Worm (Caenorhabditis elegans): Measurements from ENCODE around the gene nsph-3.2.

nsph-3.2 gene

DNA sequence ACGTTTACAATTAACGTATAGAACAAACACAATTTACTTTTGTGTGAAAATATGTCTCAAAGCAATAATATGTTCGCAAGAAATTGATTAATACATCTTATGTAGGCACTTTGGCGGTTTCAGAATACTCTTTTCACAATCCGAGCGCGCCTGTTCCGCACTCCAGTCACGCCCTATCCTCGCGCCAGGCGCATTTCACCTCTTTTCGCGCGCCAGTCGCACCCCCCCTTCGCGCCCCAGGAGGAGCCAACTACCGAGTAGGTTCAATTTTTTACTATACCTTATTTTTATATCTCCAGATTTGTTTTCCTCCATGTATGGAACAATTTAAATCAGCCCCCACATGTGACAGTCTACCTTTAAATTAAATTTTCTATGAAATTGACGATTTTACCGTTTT, 41.5 kb upstream of the nsph-3.2 start:
- TF ChIP-seq set-16 (GFP tag; IDR thresholded peaks at IDR 0.05): peak; percentile 76

DNA sequence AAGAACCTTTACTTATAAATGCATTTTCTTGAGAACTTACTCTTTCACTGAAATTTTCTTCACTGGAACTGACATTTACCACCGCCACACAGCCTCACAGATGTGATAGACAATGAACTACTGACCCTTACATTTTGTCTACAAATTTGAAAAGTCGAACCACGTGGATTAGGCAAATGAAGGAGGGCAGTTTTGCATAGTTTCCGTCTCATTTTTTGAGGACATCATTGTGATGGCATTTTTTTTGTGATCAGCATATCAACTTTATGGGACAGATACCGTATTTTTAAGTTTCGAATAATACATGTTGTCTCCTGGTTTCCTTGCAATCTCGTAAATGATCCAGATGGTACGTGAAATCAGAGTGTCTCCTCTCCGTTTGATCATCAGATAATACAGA, 40.1 kb upstream of the nsph-3.2 start, which contains the start of gene W01B6.3:
W01B6.3 (minus strand) TSS at position 101 of the 400 bp plus-strand sequence.
- TF ChIP-seq lir-3 (tag; optimal IDR thresholded peaks at IDR 0.05) (no peak), mxl-3 (GFP tag; optimal IDR thresholded peaks at IDR 0.05) (no peak), unc-62 (GFP tag; optimal IDR thresholded peaks at IDR 0.05 in 1 of 2) (peak in 1 of 2 experiments; percentile 50), unc-62 (tag; optimal IDR thresholded peaks at IDR 0.05) (no peak), D1046.2 (GFP tag; IDR thresholded peaks at IDR 0.05) (no peak), tra-1 (GFP tag; IDR thresholded peaks at IDR 0.05) (no peak)

DNA sequence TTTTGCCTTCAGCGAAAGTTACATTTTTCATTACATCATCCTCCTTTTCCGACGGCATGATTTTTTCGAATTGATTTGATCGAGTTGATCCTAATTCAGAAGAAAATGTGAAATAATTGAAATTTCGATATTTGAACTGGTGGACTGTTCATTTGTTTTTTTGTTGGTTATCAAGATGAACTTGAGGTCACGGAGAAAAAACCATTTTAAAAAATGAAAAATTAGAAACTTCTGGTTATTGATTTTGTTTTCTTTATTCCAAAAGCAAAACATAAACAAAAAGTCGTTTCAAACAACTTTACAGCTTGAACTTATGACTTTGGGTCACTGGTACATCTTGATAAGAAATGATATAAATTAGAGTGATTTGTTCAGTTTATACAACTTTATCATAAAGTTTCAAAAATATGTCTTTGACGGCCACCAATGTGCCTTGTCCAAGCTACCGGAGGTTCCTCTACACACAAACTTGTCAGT, 37.6 kb upstream of the nsph-3.2 start, which contains the start of the genes ttbk-4 and W01B6.4:
ttbk-4 (minus strand) TSS at position 101 of the 477 bp plus-strand sequence.
W01B6.4 (plus strand) TSS at position 427 of the 477 bp plus-strand sequence.
- TF ChIP-seq pqm-1 (tag; optimal IDR thresholded peaks at IDR 0.05) (no peak), unc-62 (GFP tag; optimal IDR thresholded peaks at IDR 0.05 in 1 of 2) (peak in 1 of 2 experiments; percentile 2), unc-62 (tag; optimal IDR thresholded peaks at IDR 0.05) (no peak)

DNA sequence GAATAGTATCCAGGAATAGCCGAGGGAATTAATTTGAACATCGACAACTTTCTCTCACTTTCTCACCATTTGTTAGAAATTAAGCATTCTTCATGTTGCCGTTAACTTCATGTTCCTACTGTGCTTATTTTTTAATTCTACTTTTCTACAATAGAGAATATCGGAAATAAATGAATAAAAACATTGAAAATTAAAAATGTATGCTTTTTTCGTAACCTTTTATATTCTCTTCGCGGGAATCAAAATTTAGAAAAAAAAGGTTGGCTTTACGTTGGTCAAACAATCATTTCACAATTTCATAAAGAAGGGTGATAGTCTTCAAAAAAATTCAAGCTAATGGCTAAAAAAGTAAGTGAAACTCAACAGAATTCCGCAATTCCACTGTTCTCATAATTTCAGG, 36.8 kb upstream of the nsph-3.2 start, which contains the start of gene W01B6.5:
W01B6.5 (plus strand) TSS at position 301 of the 400 bp plus-strand sequence.
- no peak for TF ChIP-seq ama-1 (optimal IDR thresholded peaks at IDR 0.05)
- no peak for TF ChIP-seq nhr-11 (tag; optimal IDR thresholded peaks at IDR 0.05)
- TF ChIP-seq snpc-4 (tag; optimal IDR thresholded peaks at IDR 0.05): no peak
- no peak for TF ChIP-seq R02D3.7 (tag; optimal IDR thresholded peaks at IDR 0.05)
- no peak for TF ChIP-seq jun-1 (tag; optimal IDR thresholded peaks at IDR 0.05)
- no peak for TF ChIP-seq php-3 (GFP tag; IDR thresholded peaks at IDR 0.05)
- no peak for TF ChIP-seq vab-7 (GFP tag; IDR thresholded peaks at IDR 0.05)
- no peak for TF ChIP-seq D1046.2 (GFP tag; IDR thresholded peaks at IDR 0.05)
- no peak for TF ChIP-seq daf-12 (tag; optimal IDR thresholded peaks at IDR 0.05)

DNA sequence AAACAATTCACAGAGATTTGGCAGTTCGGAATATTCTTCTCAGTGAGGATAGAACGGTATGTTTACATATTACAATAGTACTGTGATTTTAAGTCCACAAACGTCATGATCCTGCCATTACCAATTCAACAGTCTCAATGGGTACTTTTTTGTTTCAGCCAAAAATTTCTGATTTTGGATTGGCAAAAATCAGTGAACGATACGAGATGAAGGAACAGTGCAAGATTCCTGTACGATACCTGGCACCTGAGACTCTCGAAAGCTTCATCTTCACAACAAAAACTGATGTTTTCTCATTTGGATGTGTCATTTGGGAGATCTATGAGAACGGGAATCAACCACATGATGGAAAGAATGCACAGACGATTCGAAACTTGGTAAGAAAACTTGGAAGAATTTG, 34.7 kb upstream of the nsph-3.2 start:
- peak in 1 of 2 experiments; percentile 92 for TF ChIP-seq unc-62 (GFP tag; optimal IDR thresholded peaks at IDR 0.05 in 1 of 2)
- TF ChIP-seq unc-62 (tag; optimal IDR thresholded peaks at IDR 0.05): no peak
- no peak for TF ChIP-seq egl-43 (GFP tag; IDR thresholded peaks at IDR 0.05)

DNA sequence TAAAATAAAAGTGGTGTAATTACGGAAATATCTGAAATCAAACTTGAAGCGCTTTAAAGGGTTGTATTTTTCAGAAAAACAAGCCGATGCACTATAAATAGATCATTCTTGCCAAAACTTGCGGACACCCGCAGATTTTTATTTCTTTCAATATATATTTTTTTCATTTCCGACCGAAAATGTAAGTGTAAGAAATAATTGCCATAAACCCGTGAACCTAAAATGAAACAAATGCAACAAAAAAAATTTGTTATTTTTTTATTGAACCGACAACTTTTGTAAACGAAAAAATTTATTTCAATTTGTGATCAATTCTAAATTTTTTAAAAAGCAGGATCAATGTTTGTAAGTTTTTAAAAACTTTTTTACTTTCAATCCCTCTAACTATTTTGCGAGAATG, 31.9 kb upstream of the nsph-3.2 start, which contains the start of gene W01B6.6:
W01B6.6 (plus strand) TSS at position 301 of the 400 bp plus-strand sequence.
- TF ChIP-seq egl-27 (tag; optimal IDR thresholded peaks at IDR 0.05): no peak
- TF ChIP-seq nhr-102 (tag; optimal IDR thresholded peaks at IDR 0.05): no peak
- TF ChIP-seq Y48G9A.11 (GFP tag; IDR thresholded peaks at IDR 0.05): no peak
- no peak for TF ChIP-seq spr-3 (GFP tag; optimal IDR thresholded peaks at IDR 0.05)
- TF ChIP-seq nhr-11 (tag; optimal IDR thresholded peaks at IDR 0.05): no peak
- no peak for TF ChIP-seq unc-39 (tag; optimal IDR thresholded peaks at IDR 0.05)
- TF ChIP-seq php-3 (GFP tag; IDR thresholded peaks at IDR 0.05): no peak
- no peak for TF ChIP-seq T20F7.1 (GFP tag; optimal IDR thresholded peaks at IDR 0.05)
- TF ChIP-seq nhr-6 (tag; optimal IDR thresholded peaks at IDR 0.05): no peak
- TF ChIP-seq snpc-1.2 (GFP tag; IDR thresholded peaks at IDR 0.05): no peak
- TF ChIP-seq hlh-11 (tag; optimal IDR thresholded peaks at IDR 0.05): no peak
- no peak for TF ChIP-seq F26F4.8 (GFP tag; conservative IDR thresholded peaks at IDR 0.05)
- TF ChIP-seq F44E2.7 (GFP tag; IDR thresholded peaks at IDR 0.05): no peak
- TF ChIP-seq lim-7 (GFP tag; IDR thresholded peaks at IDR 0.05): no peak
- no peak for TF ChIP-seq jun-1 (tag; optimal IDR thresholded peaks at IDR 0.05)
- TF ChIP-seq Y105C5A.15 (GFP tag; IDR thresholded peaks at IDR 0.05): no peak
- TF ChIP-seq mes-2 (tag; optimal IDR thresholded peaks at IDR 0.05; ENCODE audit: poor library complexity, severe bottlenecking): no peak
- no peak for TF ChIP-seq lin-29 (GFP tag; IDR thresholded peaks at IDR 0.05)
- no peak for TF ChIP-seq Y75B8A.6 (GFP tag; IDR thresholded peaks at IDR 0.05)
- TF ChIP-seq nhr-41 (GFP tag; IDR thresholded peaks at IDR 0.05): no peak
